Worm (Caenorhabditis elegans) whole organism, young adult: ENCODE measurements around the gene F23A7.5.

ENCODE experiments used
- B0261.1 ChIP-seq: sonication (generic microtip); optimal IDR thresholded peaks from 2 replicates; lab custom pipeline; 2016; ENCODE audit warnings: mild to moderate bottlenecking, missing genetic modification characterization, moderate library complexity, missing compliant biosample characterization
- B0336.3 ChIP-seq: fragments of 200-800 bp; sonication (Bioruptor generic); IDR thresholded peaks from 2 replicates; pipeline ENCODE4 v1.3.6; 2022; ENCODE audit warnings: missing genetic modification characterization, missing compliant biosample characterization
- C06A6.2 ChIP-seq: fragments of 200-800 bp; sonication (Bioruptor generic); conservative IDR thresholded peaks from 2 replicates; pipeline ENCODE4 v1.3.6; 2022; ENCODE audit warnings: missing genetic modification characterization, missing compliant biosample characterization
- D2030.7 ChIP-seq: fragments of 200-800 bp; sonication (Bioruptor generic); IDR thresholded peaks from 2 replicates; pipeline ENCODE4 v1.3.6; 2022; ENCODE audit warnings: missing genetic modification reagents, missing genetic modification characterization, missing compliant biosample characterization
- F23B12.7 ChIP-seq: sonication (generic microtip); optimal IDR thresholded peaks from 2 replicates; lab custom pipeline; 2017; ENCODE audit warnings: missing genetic modification characterization, mild to moderate bottlenecking, missing compliant biosample characterization, antibody characterized with exemption, moderate library complexity; ENCODE audit not compliant: insufficient read depth
- F52B5.7 ChIP-seq: sonication (generic microtip); optimal IDR thresholded peaks from 2 replicates; lab custom pipeline; 2016; ENCODE audit warnings: mild to moderate bottlenecking, missing genetic modification characterization, missing compliant biosample characterization
- F57C9.4 ChIP-seq: sonication (generic microtip); optimal IDR thresholded peaks from 2 replicates; lab custom pipeline; 2017; ENCODE audit warnings: mild to moderate bottlenecking, missing genetic modification characterization, missing compliant biosample characterization
- K12H6.12 ChIP-seq: fragments of 200-800 bp; sonication (Bioruptor generic); optimal IDR thresholded peaks from 2 replicates; lab custom pipeline; 2018; ENCODE audit warnings: mild to moderate bottlenecking, missing genetic modification characterization, missing compliant biosample characterization
- T26A5.8 ChIP-seq: sonication (generic microtip); optimal IDR thresholded peaks from 2 replicates; lab custom pipeline; 2016; ENCODE audit warnings: missing genetic modification characterization, missing compliant biosample characterization
- Y53G8AR.9 ChIP-seq: fragments of 200-800 bp; sonication (Bioruptor generic); conservative IDR thresholded peaks from 2 replicates; pipeline ENCODE4 v1.3.6; 2022; ENCODE audit warnings: missing genetic modification reagents, missing genetic modification characterization, missing compliant biosample characterization
- akir-1 ChIP-seq: fragments of 200-800 bp; sonication (Bioruptor generic); optimal IDR thresholded peaks from 2 replicates; lab custom pipeline; 2018; ENCODE audit warnings: mild to moderate bottlenecking, missing genetic modification characterization, moderate library complexity, missing compliant biosample characterization
- aptf-2 ChIP-seq: fragments of 200-800 bp; sonication (Bioruptor generic); conservative IDR thresholded peaks from 2 replicates; pipeline ENCODE4 v1.3.6; 2022; ENCODE audit warnings: missing genetic modification reagents, missing genetic modification characterization, missing compliant biosample characterization
- attf-6 ChIP-seq: fragments of 200-800 bp; sonication (Bioruptor generic); IDR thresholded peaks from 2 replicates; pipeline ENCODE4 v1.3.6; 2022; ENCODE audit warnings: missing genetic modification reagents, missing genetic modification characterization, missing compliant biosample characterization
- ccch-3 ChIP-seq: fragments of 200-800 bp; sonication (Bioruptor generic); optimal IDR thresholded peaks from 2 replicates; lab custom pipeline; 2018; ENCODE audit warnings: mild to moderate bottlenecking, missing genetic modification characterization, missing compliant biosample characterization
- cebp-1 ChIP-seq, 2 experiments: fragments of 200-800 bp in 1 of 2; sonication (Bioruptor generic) in 1 of 2; sonication (generic microtip) in 1 of 2; IDR thresholded peaks in 1 of 2; optimal IDR thresholded peaks in 1 of 2; 2 replicates each; pipeline versions ENCODE4 v1.3.6 to Lab custom; 2017 to 2022; ENCODE audit warnings: missing compliant biosample characterization in 2 of 2, missing genetic modification characterization in 2 of 2, mild to moderate bottlenecking in 1 of 2, missing genetic modification reagents in 1 of 2, moderate library complexity in 1 of 2
- ceh-100 ChIP-seq: fragments of 200-800 bp; sonication (Bioruptor generic); IDR thresholded peaks from 2 replicates; pipeline ENCODE4 v1.3.6; 2022; ENCODE audit warnings: missing genetic modification reagents, missing genetic modification characterization, missing compliant biosample characterization
- ceh-40 ChIP-seq: fragments of 200-800 bp; sonication (Bioruptor generic); IDR thresholded peaks from 2 replicates; pipeline ENCODE4 v1.3.6; 2022; ENCODE audit warnings: missing genetic modification characterization, missing compliant biosample characterization
- ceh-91 ChIP-seq: fragments of 200-800 bp; sonication (Bioruptor generic); IDR thresholded peaks from 2 replicates; pipeline ENCODE4 v1.3.6; 2022; ENCODE audit warnings: missing genetic modification reagents, missing genetic modification characterization, missing compliant biosample characterization
- dox-1 ChIP-seq: fragments of 200-800 bp; sonication (Bioruptor generic); IDR thresholded peaks from 2 replicates; pipeline ENCODE4 v1.3.6; 2022; ENCODE audit warnings: missing genetic modification reagents, missing genetic modification characterization, missing compliant biosample characterization
- dpff-1 ChIP-seq: sonication (generic microtip); optimal IDR thresholded peaks from 2 replicates; lab custom pipeline; 2017; ENCODE audit warnings: mild to moderate bottlenecking, missing genetic modification characterization, missing compliant biosample characterization
- dpl-1 ChIP-seq: fragments of 150-350 bp; optimal IDR thresholded peaks from 2 replicates; lab custom pipeline; 2014; ENCODE audit warnings: missing biosample characterization, missing genetic modification reagents, missing genetic modification characterization
- egl-44 ChIP-seq: fragments of 200-800 bp; sonication (Bioruptor generic); IDR thresholded peaks from 2 replicates; pipeline ENCODE4 v1.3.6; 2022; ENCODE audit warnings: missing genetic modification reagents, missing genetic modification characterization, missing compliant biosample characterization
- ets-4 ChIP-seq: fragments of 200-800 bp; sonication (Bioruptor generic); optimal IDR thresholded peaks from 2 replicates; lab custom pipeline; 2018; ENCODE audit warnings: mild to moderate bottlenecking, missing genetic modification characterization, missing compliant biosample characterization
- gei-17 ChIP-seq: fragments of 200-800 bp; sonication (Bioruptor generic); optimal IDR thresholded peaks from 2 replicates; lab custom pipeline; 2018; ENCODE audit warnings: mild to moderate bottlenecking, missing genetic modification characterization, missing compliant biosample characterization
- him-1 ChIP-seq: sonication (generic microtip); optimal IDR thresholded peaks from 2 replicates; lab custom pipeline; 2016; ENCODE audit warnings: missing genotype, missing genetic modification reagents, missing genetic modification characterization, missing compliant biosample characterization
- hlh-12 ChIP-seq: sonication (generic microtip); optimal IDR thresholded peaks from 2 replicates; lab custom pipeline; 2016; ENCODE audit warnings: missing genetic modification characterization, missing compliant biosample characterization
- hmg-20 ChIP-seq: fragments of 200-800 bp; sonication (Bioruptor generic); IDR thresholded peaks from 2 replicates; pipeline ENCODE4 v1.3.6; 2022; ENCODE audit warnings: missing genetic modification reagents, missing genetic modification characterization, missing compliant biosample characterization
- hrde-1 ChIP-seq: sonication (generic microtip); optimal IDR thresholded peaks from 2 replicates; lab custom pipeline; 2016; ENCODE audit warnings: missing genetic modification characterization, mild to moderate bottlenecking, missing compliant biosample characterization, moderate library complexity, missing genotype, missing genetic modification reagents, borderline replicate concordance
- let-607 ChIP-seq, 2 experiments: fragments of 200-800 bp in 1 of 2; sonication (Bioruptor generic) in 1 of 2; sonication (generic microtip) in 1 of 2; optimal IDR thresholded peaks; 2 replicates each; lab custom pipeline; 2016 to 2018; ENCODE audit warnings: mild to moderate bottlenecking in 2 of 2, missing compliant biosample characterization in 2 of 2, missing genetic modification characterization in 2 of 2, moderate library complexity in 2 of 2, missing genotype in 1 of 2
- lin-35 ChIP-seq, 3 experiments: fragments of 150-350 bp in 2 of 3; sonication (generic microtip) in 1 of 3; optimal IDR thresholded peaks; 2 replicates each; lab custom pipeline; 2014 to 2018; ENCODE audit warnings: missing biosample characterization in 3 of 3, missing genetic modification characterization in 3 of 3, missing genetic modification reagents in 3 of 3
- madf-10 ChIP-seq: sonication (generic microtip); optimal IDR thresholded peaks from 2 replicates; lab custom pipeline; 2016; ENCODE audit warnings: mild to moderate bottlenecking, missing genetic modification characterization, missing compliant biosample characterization
- madf-3 ChIP-seq: fragments of 200-800 bp; sonication (Bioruptor generic); IDR thresholded peaks from 2 replicates; pipeline ENCODE4 v1.3.6; 2022; ENCODE audit warnings: missing genetic modification reagents, missing genetic modification characterization, missing compliant biosample characterization
- mel-28 ChIP-seq: sonication (generic microtip); optimal IDR thresholded peaks from 2 replicates; lab custom pipeline; 2016; ENCODE audit warnings: borderline replicate concordance, mild to moderate bottlenecking, missing genetic modification characterization, missing compliant biosample characterization
- nfya-2 ChIP-seq: fragments of 200-800 bp; sonication (Bioruptor generic); IDR thresholded peaks from 2 replicates; pipeline ENCODE4 v1.3.6; 2022; ENCODE audit warnings: missing genetic modification reagents, missing genetic modification characterization, missing compliant biosample characterization
- nhr-120 ChIP-seq: fragments of 200-800 bp; sonication (Bioruptor generic); IDR thresholded peaks from 2 replicates; pipeline ENCODE4 v1.3.6; 2022; ENCODE audit warnings: missing genetic modification characterization, missing compliant biosample characterization
- nhr-80 ChIP-seq: sonication (generic microtip); optimal IDR thresholded peaks from 2 replicates; lab custom pipeline; 2016; ENCODE audit warnings: missing genetic modification characterization, missing compliant biosample characterization
- nhr-90 ChIP-seq: sonication (generic microtip); optimal IDR thresholded peaks from 2 replicates; lab custom pipeline; 2016; ENCODE audit warnings: missing genotype, mild to moderate bottlenecking, missing genetic modification characterization, missing compliant biosample characterization
- pbrm-1 ChIP-seq: fragments of 200-800 bp; sonication (Bioruptor generic); IDR thresholded peaks from 2 replicates; pipeline ENCODE4 v1.3.6; 2022; ENCODE audit warnings: missing genetic modification reagents, missing genetic modification characterization, missing compliant biosample characterization
- rcor-1 ChIP-seq: fragments of 200-800 bp; sonication (Bioruptor generic); IDR thresholded peaks from 2 replicates; pipeline ENCODE4 v1.3.6; 2022; ENCODE audit warnings: missing genetic modification reagents, missing genetic modification characterization, missing compliant biosample characterization
- repo-1 ChIP-seq: sonication (generic microtip); optimal IDR thresholded peaks from 2 replicates; lab custom pipeline; 2017; ENCODE audit warnings: mild to moderate bottlenecking, missing genetic modification characterization, missing compliant biosample characterization
- sdz-38 ChIP-seq: sonication (generic microtip); optimal IDR thresholded peaks from 2 replicates; lab custom pipeline; 2016; ENCODE audit warnings: missing genotype, missing genetic modification characterization, missing compliant biosample characterization
- snpc-4 ChIP-seq, 5 experiments: fragments of 150-350 bp in 1 of 5; sonication (generic microtip) in 4 of 5; optimal IDR thresholded peaks; 2 replicates each; lab custom pipeline; 2014 to 2018; ENCODE audit warnings: missing genetic modification characterization in 5 of 5, missing biosample characterization in 3 of 5, antibody characterized with exemption in 2 of 5, mild to moderate bottlenecking in 2 of 5, missing compliant biosample characterization in 2 of 5, missing genotype in 2 of 5, moderate library complexity in 2 of 5, missing genetic modification reagents in 1 of 5
- tlf-1 ChIP-seq: fragments of 200-800 bp; sonication (Bioruptor generic); optimal IDR thresholded peaks from 2 replicates; lab custom pipeline; 2018; ENCODE audit warnings: mild to moderate bottlenecking, missing genetic modification characterization, missing compliant biosample characterization
- unc-62 ChIP-seq: fragments of 150-350 bp; optimal IDR thresholded peaks from 2 replicates; lab custom pipeline; 2014; ENCODE audit warnings: missing biosample characterization, missing genetic modification reagents, missing genetic modification characterization
- xnd-1 ChIP-seq: sonication (generic microtip); optimal IDR thresholded peaks from 2 replicates; lab custom pipeline; 2016; ENCODE audit warnings: missing genotype, missing genetic modification reagents, missing genetic modification characterization, missing compliant biosample characterization
- ztf-25 ChIP-seq: fragments of 200-800 bp; sonication (Bioruptor generic); IDR thresholded peaks from 2 replicates; pipeline ENCODE4 v1.3.6; 2022; ENCODE audit warnings: missing genetic modification reagents, missing genetic modification characterization, missing compliant biosample characterization
- ztf-26 ChIP-seq: sonication (generic microtip); optimal IDR thresholded peaks from 2 replicates; lab custom pipeline; 2017; ENCODE audit warnings: missing genetic modification characterization, missing compliant biosample characterization
- ztf-3 ChIP-seq: fragments of 200-800 bp; sonication (Bioruptor generic); optimal IDR thresholded peaks from 2 replicates; lab custom pipeline; 2018; ENCODE audit warnings: mild to moderate bottlenecking, missing genetic modification characterization, missing compliant biosample characterization
- ztf-6 ChIP-seq: fragments of 200-800 bp; sonication (Bioruptor generic); IDR thresholded peaks from 2 replicates; pipeline ENCODE4 v1.3.6; 2022; ENCODE audit warnings: missing genetic modification reagents, missing genetic modification characterization, missing compliant biosample characterization

F23A7.5 gene

ce11 chrX:16202229-16202628 is 26.5 kb upstream of the F23A7.5 start (continued):
- TF ChIP-seq cebp-1 (GFP tag; IDR thresholded peaks at IDR 0.05; lab: Robert Waterston, UW) (no peak), cebp-1 (tag; optimal IDR thresholded peaks at IDR 0.05; lab: Kevin White, UChicago) (no peak), dox-1 (GFP tag; lab: Robert Waterston, UW) (peak; percentile 73), ztf-25 (GFP tag; lab: Robert Waterston, UW) (no peak), snpc-4 (GFP tag; optimal IDR thresholded peaks at IDR 0.05; lab: Kevin White, UChicago) (no peak), snpc-4 (tag; optimal IDR thresholded peaks at IDR 0.05; lab: Kevin White, UChicago) (peak in 2 of 4 experiments; percentile 11 to 36), repo-1 (tag; lab: Kevin White, UChicago) (no peak), aptf-2 (GFP tag; lab: Robert Waterston, UW) (no peak), unc-62 (GFP tag; lab: Kevin White, UChicago) (no peak), dpl-1 (GFP tag; lab: Kevin White, UChicago) (no peak), akir-1 (GFP tag; lab: Kevin White, UChicago) (no peak), lin-35 (GFP tag; optimal IDR thresholded peaks at IDR 0.05; lab: Kevin White, UChicago) (peak in 1 of 3 experiments; percentile 49), ceh-40 (GFP tag; lab: Robert Waterston, UW) (no peak), pbrm-1 (GFP tag; lab: Robert Waterston, UW) (no peak), nhr-80 (tag; lab: Kevin White, UChicago) (peak; percentile 6), let-607 (tag; optimal IDR thresholded peaks at IDR 0.05; lab: Kevin White, UChicago) (no peak), K12H6.12 (peak; percentile 67), egl-44 (GFP tag; lab: Robert Waterston, UW) (no peak), nfya-2 (GFP tag; lab: Robert Waterston, UW) (no peak), ztf-3 (no peak), B0261.1 (peak; percentile 24), ztf-26 (tag; lab: Kevin White, UChicago) (no peak), gei-17 (peak; percentile 83), Y53G8AR.9 (GFP tag; lab: Robert Waterston, UW) (no peak), F23B12.7 (no peak), F57C9.4 (tag; lab: Kevin White, UChicago) (no peak), ccch-3 (GFP tag; lab: Kevin White, UChicago) (no peak), F52B5.7 (no peak), ceh-91 (no peak), T26A5.8 (no peak), attf-6 (GFP tag; lab: Robert Waterston, UW) (no peak), ceh-100 (GFP tag; lab: Robert Waterston, UW) (no peak), ets-4 (GFP tag; lab: Kevin White, UChicago) (no peak), D2030.7 (GFP tag; lab: Robert Waterston, UW) (no peak), hlh-12 (tag; lab: Kevin White, UChicago) (no peak), him-1 (tag; lab: Kevin White, UChicago) (no peak), madf-10 (tag; lab: Kevin White, UChicago) (no peak), madf-3 (GFP tag; lab: Robert Waterston, UW) (no peak), nhr-90 (tag; lab: Kevin White, UChicago) (no peak), xnd-1 (tag; lab: Kevin White, UChicago) (no peak), tlf-1 (GFP tag; lab: Kevin White, UChicago) (no peak), C06A6.2 (GFP tag; lab: Robert Waterston, UW) (no peak), dpff-1 (tag; lab: Kevin White, UChicago) (no peak), hmg-20 (no peak), mel-28 (tag; lab: Kevin White, UChicago) (no peak), rcor-1 (GFP tag; lab: Robert Waterston, UW) (peak; percentile 21; the same call in 1 of the 2 replicates), B0336.3 (GFP tag; lab: Robert Waterston, UW) (no peak; the same call in 1 of the 2 replicates), nhr-120 (GFP tag; lab: Robert Waterston, UW) (no peak), hrde-1 (tag; lab: Kevin White, UChicago) (no peak), ztf-6 (no peak), sdz-38 (tag; lab: Kevin White, UChicago) (no peak)
